Fruit fly (Drosophila melanogaster) whole organism, adult: Measurements from ENCODE around the gene lectin-29Ca.

Experiments
- CG11617 ChIP-seq: fragments of 200-800 bp; sonication (Bioruptor generic); optimal IDR thresholded peaks from 2 replicates; lab custom pipeline; 2017; ENCODE audit warnings: mild to moderate bottlenecking, missing biosample characterization, missing genetic modification reagents, missing genetic modification characterization
- CG12768 ChIP-seq: fragments of 200-800 bp; sonication (Bioruptor generic); optimal IDR thresholded peaks from 2 replicates; lab custom pipeline; 2017; ENCODE audit warnings: missing biosample characterization, missing genetic modification characterization, mild to moderate bottlenecking, moderate library complexity, missing genetic modification reagents
- CG14711 ChIP-seq: fragments of 200-800 bp; sonication (Bioruptor generic); optimal IDR thresholded peaks from 2 replicates; lab custom pipeline; 2018; ENCODE audit warnings: missing biosample characterization, mild to moderate bottlenecking, missing genetic modification characterization, moderate library complexity
- CG1620 ChIP-seq: fragments of 200-800 bp; sonication (Bioruptor generic); optimal IDR thresholded peaks from 2 replicates; lab custom pipeline; 2016; ENCODE audit warnings: missing biosample characterization, missing genetic modification characterization
- CG33017 ChIP-seq: fragments of 200-800 bp; sonication (Bioruptor generic); optimal IDR thresholded peaks from 2 replicates; lab custom pipeline; 2018; ENCODE audit warnings: missing biosample characterization, mild to moderate bottlenecking, missing genetic modification characterization, moderate library complexity
- CG5204 ChIP-seq: fragments of 200-800 bp; sonication (Bioruptor generic); optimal IDR thresholded peaks from 2 replicates; lab custom pipeline; 2016; ENCODE audit warnings: missing biosample characterization, missing genetic modification characterization
- CG7045 ChIP-seq: fragments of 200-800 bp; sonication (Bioruptor generic); optimal IDR thresholded peaks from 2 replicates; lab custom pipeline; 2017; ENCODE audit warnings: missing biosample characterization, mild to moderate bottlenecking, missing genetic modification characterization
- CG7101 ChIP-seq: fragments of 200-800 bp; sonication (Bioruptor generic); optimal IDR thresholded peaks from 2 replicates; lab custom pipeline; 2018; ENCODE audit warnings: missing biosample characterization, mild to moderate bottlenecking, missing genetic modification characterization, moderate library complexity
- Clk ChIP-seq: fragments of 200-800 bp; sonication (Bioruptor generic); optimal IDR thresholded peaks from 2 replicates; lab custom pipeline; 2017; ENCODE audit warnings: missing biosample characterization, missing genetic modification characterization
- Crg-1 ChIP-seq: fragments of 200-800 bp; sonication (Bioruptor generic); optimal IDR thresholded peaks from 2 replicates; lab custom pipeline; 2016; ENCODE audit warnings: missing biosample characterization, missing genetic modification characterization
- Hr96 ChIP-seq: fragments of 200-800 bp; sonication (Bioruptor generic); optimal IDR thresholded peaks from 2 replicates; lab custom pipeline; 2016; ENCODE audit warnings: missing biosample characterization, missing genetic modification characterization
- Mnt ChIP-seq: fragments of 200-800 bp; sonication (Bioruptor generic); optimal IDR thresholded peaks from 2 replicates; lab custom pipeline; 2016; ENCODE audit warnings: missing biosample characterization, mild to moderate bottlenecking, missing genetic modification characterization
- bab1 ChIP-seq: fragments of 200-800 bp; sonication (Bioruptor generic); optimal IDR thresholded peaks from 3 replicates; lab custom pipeline; 2019; ENCODE audit warnings: missing biosample characterization, mild to moderate bottlenecking, missing genetic modification characterization, moderate library complexity
- cic ChIP-seq: fragments of 200-800 bp; sonication (Bioruptor generic); optimal IDR thresholded peaks from 2 replicates; lab custom pipeline; 2017; ENCODE audit warnings: missing biosample characterization, mild to moderate bottlenecking, missing genetic modification characterization, moderate library complexity
- cnc ChIP-seq, 2 experiments: fragments of >200 bp; optimal IDR thresholded peaks; 2 replicates each; lab custom pipeline; 2017
- kay ChIP-seq: fragments of 200-800 bp; sonication (Bioruptor generic); peaks from one replicate; lab custom pipeline; 2016; ENCODE audit warnings: missing biosample characterization, missing genetic modification characterization, borderline replicate concordance
- ovo ChIP-seq: fragments of 200-800 bp; sonication (Bioruptor generic); optimal IDR thresholded peaks from 2 replicates; lab custom pipeline; 2016; ENCODE audit warnings: missing biosample characterization, missing genetic modification characterization
- pad ChIP-seq: fragments of 200-800 bp; sonication (Bioruptor generic); optimal IDR thresholded peaks from 3 replicates; lab custom pipeline; 2017; ENCODE audit warnings: missing biosample characterization, missing genetic modification characterization, mild to moderate bottlenecking, moderate library complexity, missing genetic modification reagents
- tj ChIP-seq: fragments of 200-800 bp; sonication (Bioruptor generic); optimal IDR thresholded peaks from 3 replicates; lab custom pipeline; 2017; ENCODE audit warnings: missing biosample characterization, mild to moderate bottlenecking, missing genetic modification characterization, moderate library complexity
- toe ChIP-seq: fragments of 200-800 bp; sonication (Bioruptor generic); optimal IDR thresholded peaks from 2 replicates; lab custom pipeline; 2016; ENCODE audit warnings: missing biosample characterization, missing genetic modification characterization

Gene lectin-29Ca

dm6 chr2L:8381508-8382036, 12.5 kb downstream of the lectin-29Ca start, which contains the start of gene AlaRS:
TSS of gene AlaRS (minus strand) at chr2L:8381764.
- peak; percentile 40 for TF ChIP-seq CG1620
- no peak for TF ChIP-seq ovo (GFP tag; lab: Kevin White, UChicago)
- peak; percentile 37 for TF ChIP-seq CG5204 (GFP tag; lab: Kevin White, UChicago)
- TF ChIP-seq CG12768 (GFP tag; lab: Kevin White, UChicago), result peak; percentile 61
- TF ChIP-seq CG14711 (tag; lab: Kevin White, UChicago), result peak; percentile 52
- peak; percentile 69 for TF ChIP-seq tj
- TF ChIP-seq Clk (GFP tag; lab: Kevin White, UChicago), result no peak
- TF ChIP-seq bab1 (GFP tag; lab: Kevin White, UChicago), result peak; percentile 71
- peak; percentile 87 for TF ChIP-seq kay (GFP tag; lab: Kevin White, UChicago)
- peak; percentile 30 for TF ChIP-seq Crg-1
- TF ChIP-seq cic (GFP tag; lab: Kevin White, UChicago), result peak; percentile 24
- peak; percentile 70 for TF ChIP-seq CG11617 (GFP tag; lab: Kevin White, UChicago)
- peak; percentile 51 for TF ChIP-seq CG7101 (tag; lab: Kevin White, UChicago)
- TF ChIP-seq CG33017, result peak; percentile 60
- TF ChIP-seq cnc (optimal IDR thresholded peaks at IDR 0.05; lab: Kevin White, UChicago), result no peak
- peak; percentile 29 for TF ChIP-seq CG7045 (GFP tag; lab: Kevin White, UChicago)
- TF ChIP-seq toe (GFP tag; lab: Kevin White, UChicago), result peak; percentile 34
- TF ChIP-seq pad (GFP tag; lab: Kevin White, UChicago), result no peak
- no peak for TF ChIP-seq Hr96 (GFP tag; lab: Kevin White, UChicago)
- peak; percentile 90 for TF ChIP-seq Mnt

dm6 chr2L:8376717-8377116, 17.4 kb downstream of the lectin-29Ca start, which contains the start of the genes CG13390 and CG17294:
TSS of gene CG13390 (minus strand) at chr2L:8376797.
TSS of gene CG17294 (plus strand) at chr2L:8377035.
- TF ChIP-seq ovo (GFP tag; lab: Kevin White, UChicago), result peak; percentile 88
- TF ChIP-seq Hr96 (GFP tag; lab: Kevin White, UChicago), result peak; percentile 95
- TF ChIP-seq CG1620, result peak; percentile 98
- TF ChIP-seq CG11617 (GFP tag; lab: Kevin White, UChicago), result peak; percentile 99
- peak; percentile 100 for TF ChIP-seq CG7101 (tag; lab: Kevin White, UChicago)
- peak; percentile 95 for TF ChIP-seq pad (GFP tag; lab: Kevin White, UChicago)
- TF ChIP-seq bab1 (GFP tag; lab: Kevin White, UChicago), result peak; percentile 100
- TF ChIP-seq Mnt, result peak; percentile 94
- peak; percentile 98 for TF ChIP-seq toe (GFP tag; lab: Kevin White, UChicago)
- TF ChIP-seq Clk (GFP tag; lab: Kevin White, UChicago), result peak; percentile 98
- peak; percentile 93 for TF ChIP-seq cic (GFP tag; lab: Kevin White, UChicago)
- peak; percentile 99 for TF ChIP-seq CG7045 (GFP tag; lab: Kevin White, UChicago)
- TF ChIP-seq cnc (optimal IDR thresholded peaks at IDR 0.05; lab: Kevin White, UChicago), result no peak
- TF ChIP-seq tj, result peak; percentile 88
- TF ChIP-seq CG14711 (tag; lab: Kevin White, UChicago), result peak; percentile 99
- TF ChIP-seq Crg-1, result peak; percentile 98
- peak; percentile 99 for TF ChIP-seq CG33017
- TF ChIP-seq CG5204 (GFP tag; lab: Kevin White, UChicago), result no peak
- TF ChIP-seq CG12768 (GFP tag; lab: Kevin White, UChicago), result peak; percentile 100
- TF ChIP-seq kay (GFP tag; lab: Kevin White, UChicago), result peak; percentile 97

dm6 chr2L:8374235-8374634, 19.8 kb downstream of the lectin-29Ca start, which contains the start of gene Wdr82:
TSS of gene Wdr82 (plus strand) at chr2L:8374461.
- TF ChIP-seq kay (GFP tag; lab: Kevin White, UChicago) (no peak), bab1 (GFP tag; lab: Kevin White, UChicago) (peak; percentile 56)

- TF ChIP-seq pad (GFP tag; lab: Kevin White, UChicago) (no peak), CG7045 (GFP tag; lab: Kevin White, UChicago) (no peak), Clk (GFP tag; lab: Kevin White, UChicago) (no peak), toe (GFP tag; lab: Kevin White, UChicago) (no peak), CG5204 (GFP tag; lab: Kevin White, UChicago) (no peak), CG33017 (no peak), kay (GFP tag; lab: Kevin White, UChicago) (no peak), cnc (optimal IDR thresholded peaks at IDR 0.05; lab: Kevin White, UChicago) (no peak), Hr96 (GFP tag; lab: Kevin White, UChicago) (no peak), Crg-1 (no peak), CG14711 (tag; lab: Kevin White, UChicago) (no peak), cic (GFP tag; lab: Kevin White, UChicago) (no peak), CG1620 (no peak), CG12768 (GFP tag; lab: Kevin White, UChicago) (no peak)
Observed at dm6 chr2L:8372248-8372647, 21.8 kb downstream of the lectin-29Ca start.

- TF ChIP-seq bab1 (GFP tag; lab: Kevin White, UChicago), result peak; percentile 9
- no peak for TF ChIP-seq CG5204 (GFP tag; lab: Kevin White, UChicago)
- peak; percentile 17 for TF ChIP-seq CG7101 (tag; lab: Kevin White, UChicago)
- no peak for TF ChIP-seq CG7045 (GFP tag; lab: Kevin White, UChicago)
- no peak for TF ChIP-seq CG11617 (GFP tag; lab: Kevin White, UChicago)
- no peak for TF ChIP-seq Clk (GFP tag; lab: Kevin White, UChicago)
- TF ChIP-seq CG33017, result no peak
- TF ChIP-seq Mnt, result no peak
- no peak for TF ChIP-seq kay (GFP tag; lab: Kevin White, UChicago)
- no peak for TF ChIP-seq pad (GFP tag; lab: Kevin White, UChicago)
- peak; percentile 22 for TF ChIP-seq toe (GFP tag; lab: Kevin White, UChicago)
- TF ChIP-seq CG12768 (GFP tag; lab: Kevin White, UChicago), result peak; percentile 64
- no peak for TF ChIP-seq Crg-1
- TF ChIP-seq CG1620, result no peak
- no peak for TF ChIP-seq Hr96 (GFP tag; lab: Kevin White, UChicago)
- TF ChIP-seq ovo (GFP tag; lab: Kevin White, UChicago), result no peak
- no peak for TF ChIP-seq tj
- TF ChIP-seq cnc (optimal IDR thresholded peaks at IDR 0.05; lab: Kevin White, UChicago), result no peak
- peak; percentile 29 for TF ChIP-seq CG14711 (tag; lab: Kevin White, UChicago)
- no peak for TF ChIP-seq cic (GFP tag; lab: Kevin White, UChicago)
Observed at dm6 chr2L:8371354-8371937, 22.6 kb downstream of the lectin-29Ca start.
